Fruit fly (Drosophila melanogaster) whole organism, adult: ENCODE data around the gene CG33230.

ENCODE experiments used
- CG1620 ChIP-seq: fragments of 200-800 bp; sonication (Bioruptor generic); optimal IDR thresholded peaks from 2 replicates; lab custom pipeline; 2016; ENCODE audit warnings: missing biosample characterization, missing genetic modification characterization
- Mnt ChIP-seq: fragments of 200-800 bp; sonication (Bioruptor generic); optimal IDR thresholded peaks from 2 replicates; lab custom pipeline; 2016; ENCODE audit warnings: missing biosample characterization, mild to moderate bottlenecking, missing genetic modification characterization
- cnc ChIP-seq, 2 experiments: fragments of >200 bp; optimal IDR thresholded peaks; 2 replicates each; lab custom pipeline; 2017
- pad ChIP-seq: fragments of 200-800 bp; sonication (Bioruptor generic); optimal IDR thresholded peaks from 3 replicates; lab custom pipeline; 2017; ENCODE audit warnings: missing biosample characterization, missing genetic modification characterization, mild to moderate bottlenecking, moderate library complexity, missing genetic modification reagents
- toe ChIP-seq: fragments of 200-800 bp; sonication (Bioruptor generic); optimal IDR thresholded peaks from 2 replicates; lab custom pipeline; 2016; ENCODE audit warnings: missing biosample characterization, missing genetic modification characterization

dm6 chr3L:1579169-1579853 is 38.9 kb upstream of the CG33230 start:
- TF ChIP-seq CG1620 = no peak
- no peak for TF ChIP-seq cnc (optimal IDR thresholded peaks at IDR 0.05; lab: Kevin White, UChicago)
- TF ChIP-seq pad (GFP tag; lab: Kevin White, UChicago) = no peak
- TF ChIP-seq toe (GFP tag; lab: Kevin White, UChicago) = no peak
- TF ChIP-seq Mnt = no peak
